Worm (Caenorhabditis elegans): ENCODE measurements around the gene F21D9.8.

ce11 chrV:19306906-19307305, 27.1 kb upstream of the F21D9.8 start, which contains the start of gene F55C9.15:
- TF ChIP-seq him-1 (tag; optimal IDR thresholded peaks at IDR 0.05) (no peak), W03F9.2 (tag; optimal IDR thresholded peaks at IDR 0.05) (no peak)
